Worm (Caenorhabditis elegans) whole organism, L4/young adult: ENCODE data around the gene F44E2.10.

Experiments
- W03F9.2 ChIP-seq: fragments of 150-350 bp; optimal IDR thresholded peaks from 2 replicates; lab custom pipeline; 2014; ENCODE audit warnings: missing biosample characterization, missing genetic modification characterization
- dao-5 ChIP-seq: sonication (generic microtip); optimal IDR thresholded peaks from 2 replicates; lab custom pipeline; 2016; ENCODE audit warnings: missing genotype, missing genetic modification characterization, moderate library complexity, missing compliant biosample characterization
- him-1 ChIP-seq: sonication (generic microtip); optimal IDR thresholded peaks from 2 replicates; lab custom pipeline; 2016; ENCODE audit warnings: missing genotype, missing genetic modification reagents, missing genetic modification characterization, missing compliant biosample characterization

ce11 chrIII:8850482-8851047 lies 19.7 kb upstream of the F44E2.10 start, which contains the start of gene F44E2.9:
- no peak for TF ChIP-seq him-1 (tag; lab: Kevin White, UChicago)
- TF ChIP-seq W03F9.2 = peak; percentile 85
- no peak for TF ChIP-seq dao-5 (tag; lab: Kevin White, UChicago)
